Fruit fly (Drosophila melanogaster) whole organism, prepupa: Measurements from ENCODE around the gene CG10561.

Experiments used
- Blimp-1 ChIP-seq: fragments of 200-800 bp; sonication (Bioruptor generic); optimal IDR thresholded peaks from 3 replicates; lab custom pipeline; 2017; ENCODE audit warnings: missing biosample characterization, missing genetic modification characterization, mild to moderate bottlenecking, moderate library complexity, missing genetic modification reagents
- CG10631 ChIP-seq: fragments of 200-800 bp; sonication (Bioruptor generic); optimal IDR thresholded peaks from 2 replicates; lab custom pipeline; 2016; ENCODE audit warnings: missing biosample characterization, missing genetic modification characterization
- CG10669 ChIP-seq: fragments of 200-800 bp; sonication (Bioruptor generic); optimal IDR thresholded peaks from 3 replicates; lab custom pipeline; 2018; ENCODE audit warnings: missing biosample characterization, mild to moderate bottlenecking, missing genetic modification characterization, moderate library complexity
- CG11294 ChIP-seq: fragments of 200-800 bp; sonication (Bioruptor generic); IDR thresholded peaks from 2 replicates; pipeline ENCODE4 v1.3.6; 2022; ENCODE audit warnings: missing biosample characterization, missing genetic modification characterization
- CG11902 ChIP-seq: fragments of 200-800 bp; sonication (Bioruptor generic); optimal IDR thresholded peaks from 3 replicates; lab custom pipeline; 2016; ENCODE audit warnings: missing biosample characterization, missing genetic modification characterization
- CG15336 ChIP-seq: fragments of 200-800 bp; sonication (Bioruptor generic); IDR thresholded peaks from 2 replicates; pipeline ENCODE4 v1.3.6; 2022; ENCODE audit warnings: missing biosample characterization, missing genetic modification characterization
- CG1621 ChIP-seq: fragments of 200-800 bp; sonication (Bioruptor generic); optimal IDR thresholded peaks from 3 replicates; lab custom pipeline; 2018; ENCODE audit warnings: missing biosample characterization, mild to moderate bottlenecking, missing genetic modification characterization
- CG16779 ChIP-seq: fragments of 200-800 bp; sonication (Bioruptor generic); optimal IDR thresholded peaks from 3 replicates; lab custom pipeline; 2017; ENCODE audit warnings: missing biosample characterization, mild to moderate bottlenecking, missing genetic modification characterization
- CG31627 ChIP-seq: fragments of 200-800 bp; sonication (Bioruptor generic); optimal IDR thresholded peaks from 3 replicates; lab custom pipeline; 2016; ENCODE audit warnings: missing biosample characterization, missing genetic modification characterization
- CG32006 ChIP-seq: fragments of 200-800 bp; sonication (Bioruptor generic); optimal IDR thresholded peaks from 3 replicates; lab custom pipeline; 2017; ENCODE audit warnings: missing biosample characterization, mild to moderate bottlenecking, missing genetic modification characterization
- CG34406 ChIP-seq: fragments of 200-800 bp; sonication (Bioruptor generic); optimal IDR thresholded peaks from 3 replicates; lab custom pipeline; 2016; ENCODE audit warnings: missing biosample characterization, missing genetic modification characterization
- CG4318 ChIP-seq: fragments of 200-800 bp; sonication (Bioruptor generic); optimal IDR thresholded peaks from 3 replicates; lab custom pipeline; 2017; ENCODE audit warnings: missing biosample characterization, mild to moderate bottlenecking, missing genetic modification characterization
- CG6276 ChIP-seq: fragments of 200-800 bp; sonication (Bioruptor generic); optimal IDR thresholded peaks from 2 replicates; lab custom pipeline; 2017; ENCODE audit warnings: missing biosample characterization, mild to moderate bottlenecking, missing genetic modification characterization
- CG6792 ChIP-seq: fragments of 200-800 bp; sonication (Bioruptor generic); optimal IDR thresholded peaks from 3 replicates; lab custom pipeline; 2016; ENCODE audit warnings: missing biosample characterization, missing genetic modification characterization
- CG6808 ChIP-seq: fragments of 200-800 bp; sonication (Bioruptor generic); optimal IDR thresholded peaks from 3 replicates; lab custom pipeline; 2017; ENCODE audit warnings: missing biosample characterization, missing genetic modification characterization, mild to moderate bottlenecking, moderate library complexity, missing genetic modification reagents
- CG6854 ChIP-seq: fragments of 200-800 bp; sonication (Bioruptor generic); optimal IDR thresholded peaks from 2 replicates; lab custom pipeline; 2017; ENCODE audit warnings: missing biosample characterization, mild to moderate bottlenecking, missing genetic modification characterization
- CG8319 ChIP-seq: fragments of 200-800 bp; sonication (Bioruptor generic); optimal IDR thresholded peaks from 3 replicates; lab custom pipeline; 2016; ENCODE audit warnings: missing biosample characterization, missing genetic modification characterization
- Eip75B ChIP-seq: fragments of 200-800 bp; sonication (Bioruptor generic); optimal IDR thresholded peaks from 3 replicates; lab custom pipeline; 2016; ENCODE audit warnings: missing biosample characterization, missing genetic modification characterization
- Eip78C ChIP-seq: fragments of 200-800 bp; sonication (Bioruptor generic); peaks from one replicate; lab custom pipeline; 2016; ENCODE audit warnings: missing biosample characterization, missing genetic modification characterization
- Eip93F ChIP-seq: fragments of 200-800 bp; sonication (Bioruptor generic); optimal IDR thresholded peaks from 2 replicates; lab custom pipeline; 2016; ENCODE audit warnings: missing biosample characterization, mild to moderate bottlenecking, missing genetic modification characterization
- Ets21C ChIP-seq: fragments of 200-800 bp; sonication (Bioruptor generic); optimal IDR thresholded peaks from 3 replicates; lab custom pipeline; 2016; ENCODE audit warnings: missing biosample characterization, missing genetic modification characterization
- Ets96B ChIP-seq: fragments of 200-800 bp; optimal IDR thresholded peaks from 2 replicates; lab custom pipeline; 2019; ENCODE audit warnings: missing biosample characterization, mild to moderate bottlenecking, missing genetic modification characterization, moderate library complexity
- Hr38 ChIP-seq: sonication (Bioruptor generic); optimal IDR thresholded peaks from 2 replicates; lab custom pipeline; 2016; ENCODE audit warnings: missing biosample characterization, missing genetic modification characterization
- Hr39 ChIP-seq: fragments of 200-800 bp; sonication (Bioruptor generic); optimal IDR thresholded peaks from 2 replicates; lab custom pipeline; 2016; ENCODE audit warnings: missing biosample characterization, missing genetic modification characterization
- Hr4 ChIP-seq: fragments of 200-800 bp; sonication (Bioruptor generic); optimal IDR thresholded peaks from 3 replicates; lab custom pipeline; 2016; ENCODE audit warnings: missing biosample characterization, missing genetic modification characterization
- Lpt ChIP-seq: fragments of 200-800 bp; sonication (Bioruptor generic); optimal IDR thresholded peaks from 3 replicates; lab custom pipeline; 2016; ENCODE audit warnings: missing biosample characterization, missing genetic modification characterization
- OdsH ChIP-seq: fragments of 200-800 bp; sonication (Bioruptor generic); optimal IDR thresholded peaks from 3 replicates; lab custom pipeline; 2016; ENCODE audit warnings: missing biosample characterization, missing genetic modification characterization
- Smox ChIP-seq: fragments of 200-800 bp; sonication (Bioruptor generic); optimal IDR thresholded peaks from 3 replicates; lab custom pipeline; 2016; ENCODE audit warnings: missing biosample characterization, missing genetic modification characterization
- Sox14 ChIP-seq: fragments of 200-800 bp; sonication (Bioruptor generic); optimal IDR thresholded peaks from 3 replicates; lab custom pipeline; 2016; ENCODE audit warnings: missing biosample characterization, missing genetic modification characterization
- Sox15 ChIP-seq: fragments of 200-800 bp; sonication (Bioruptor generic); optimal IDR thresholded peaks from 3 replicates; lab custom pipeline; 2016; ENCODE audit warnings: missing biosample characterization, missing genetic modification characterization
- achi ChIP-seq: fragments of 200-800 bp; sonication (Bioruptor generic); optimal IDR thresholded peaks from 3 replicates; lab custom pipeline; 2016; ENCODE audit warnings: missing biosample characterization, missing genetic modification characterization
- acj6 ChIP-seq: fragments of 200-800 bp; sonication (Bioruptor generic); optimal IDR thresholded peaks from 3 replicates; lab custom pipeline; 2016; ENCODE audit warnings: missing biosample characterization, missing genetic modification characterization
- cyc ChIP-seq: fragments of 200-800 bp; sonication (Bioruptor generic); optimal IDR thresholded peaks from 3 replicates; lab custom pipeline; 2016; ENCODE audit warnings: missing biosample characterization, missing genetic modification characterization
- dac ChIP-seq: fragments of 200-800 bp; sonication (Bioruptor generic); optimal IDR thresholded peaks from 2 replicates; lab custom pipeline; 2017; ENCODE audit warnings: missing biosample characterization, mild to moderate bottlenecking, missing genetic modification characterization
- dsx ChIP-seq: fragments of 200-800 bp; optimal IDR thresholded peaks from 3 replicates; lab custom pipeline; 2019; ENCODE audit warnings: missing biosample characterization, mild to moderate bottlenecking, missing genetic modification characterization, moderate library complexity; ENCODE audit not compliant: poor library complexity, severe bottlenecking
- eg ChIP-seq: fragments of 200-800 bp; sonication (Bioruptor generic); IDR thresholded peaks from 3 replicates; pipeline ENCODE4 v1.3.6; 2022; ENCODE audit warnings: missing biosample characterization, missing genetic modification characterization
- esn ChIP-seq: fragments of 200-800 bp; sonication (Bioruptor generic); optimal IDR thresholded peaks from 2 replicates; lab custom pipeline; 2016; ENCODE audit warnings: missing biosample characterization, mild to moderate bottlenecking, missing genetic modification characterization, moderate library complexity
- fd59A ChIP-seq: fragments of 200-800 bp; sonication (Bioruptor generic); optimal IDR thresholded peaks from 2 replicates; lab custom pipeline; 2017; ENCODE audit warnings: missing biosample characterization, mild to moderate bottlenecking, missing genetic modification characterization, missing genetic modification reagents
- fkh ChIP-seq: fragments of 200-800 bp; sonication (Bioruptor generic); optimal IDR thresholded peaks from 3 replicates; lab custom pipeline; 2017; ENCODE audit warnings: missing biosample characterization, mild to moderate bottlenecking, missing genetic modification characterization, moderate library complexity
- lz ChIP-seq: fragments of 200-800 bp; sonication (Bioruptor generic); optimal IDR thresholded peaks from 3 replicates; lab custom pipeline; 2016; ENCODE audit warnings: missing biosample characterization, missing genetic modification characterization
- pdm3 ChIP-seq: fragments of 200-800 bp; sonication (Bioruptor generic); optimal IDR thresholded peaks from 3 replicates; lab custom pipeline; 2016; ENCODE audit warnings: missing biosample characterization, missing genetic modification characterization
- salr ChIP-seq, 2 experiments: fragments of 200-800 bp; sonication (Bioruptor generic); optimal IDR thresholded peaks; 3 replicates each; lab custom pipeline; 2016 to 2018; ENCODE audit warnings: missing biosample characterization in 2 of 2, missing genetic modification characterization in 2 of 2, mild to moderate bottlenecking in 1 of 2
- ss ChIP-seq, 2 experiments: fragments of 200-800 bp; sonication (Bioruptor generic); optimal IDR thresholded peaks; 2 replicates in 1 of 2; 3 replicates in 1 of 2; lab custom pipeline; 2017 to 2018; ENCODE audit warnings: mild to moderate bottlenecking in 2 of 2, missing biosample characterization in 2 of 2, missing genetic modification characterization in 2 of 2, moderate library complexity in 1 of 2
- svp ChIP-seq: fragments of 200-800 bp; sonication (Bioruptor generic); peaks from one replicate; lab custom pipeline; 2016; ENCODE audit warnings: missing biosample characterization, missing genetic modification characterization
- vri ChIP-seq: fragments of 200-800 bp; sonication (Bioruptor generic); optimal IDR thresholded peaks from 3 replicates; lab custom pipeline; 2016; ENCODE audit warnings: missing biosample characterization, mild to moderate bottlenecking, missing genetic modification characterization

CG10561 gene

DNA sequence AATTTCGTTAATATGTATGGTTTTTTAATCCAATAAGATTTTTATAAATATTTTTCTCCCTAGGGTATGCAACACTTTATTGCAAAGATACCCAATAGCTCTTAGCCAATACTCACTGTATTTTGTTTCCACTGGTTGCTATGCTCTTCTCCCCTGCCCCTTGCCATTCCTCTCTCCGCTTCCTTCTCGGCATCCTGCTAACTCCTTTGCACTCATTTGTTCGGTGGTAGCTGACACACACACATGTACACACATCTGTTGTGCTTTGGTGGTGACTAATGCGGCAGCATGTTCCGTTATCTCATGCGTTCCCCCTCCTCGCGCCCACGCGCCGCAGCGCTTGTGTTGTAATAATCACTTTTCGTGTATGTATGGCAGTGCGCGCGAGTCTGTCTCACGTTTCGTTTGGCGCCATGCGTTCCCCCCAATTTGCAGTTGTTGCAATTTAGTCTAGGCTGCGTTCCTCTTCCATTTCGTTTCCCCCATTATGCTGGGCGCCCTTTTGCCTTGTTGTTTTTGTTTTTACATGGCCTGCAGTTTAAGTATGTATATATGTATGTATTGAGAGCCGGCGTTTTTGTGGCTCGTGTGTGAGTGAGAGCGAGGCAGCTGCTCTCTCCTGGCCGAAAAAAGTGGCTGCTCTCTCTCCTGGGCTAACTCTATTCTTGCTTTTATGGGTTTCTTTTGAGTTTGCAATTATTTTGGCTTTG, 20.8 kb downstream of the CG10561 start, which contains the start of gene Polr1D (continued):
- TF ChIP-seq CG10631 (peak; percentile 55), Hr4 (peak; percentile 35), CG34406 (GFP tag; lab: Kevin White, UChicago) (peak; percentile 39), CG6854 (GFP tag; lab: Kevin White, UChicago) (peak; percentile 47), dac (no peak), Hr39 (no peak), Sox15 (peak; percentile 9), CG6808 (GFP tag; lab: Kevin White, UChicago) (peak; percentile 26), CG6792 (peak; percentile 14), vri (GFP tag; lab: Kevin White, UChicago) (peak; percentile 95), Sox14 (peak; percentile 10), Ets96B (tag; lab: Kevin White, UChicago) (peak; percentile 54), Ets21C (GFP tag; lab: Kevin White, UChicago) (no peak), cyc (GFP tag; lab: Kevin White, UChicago) (peak; percentile 33), CG8319 (GFP tag; lab: Kevin White, UChicago) (no peak)

DNA sequence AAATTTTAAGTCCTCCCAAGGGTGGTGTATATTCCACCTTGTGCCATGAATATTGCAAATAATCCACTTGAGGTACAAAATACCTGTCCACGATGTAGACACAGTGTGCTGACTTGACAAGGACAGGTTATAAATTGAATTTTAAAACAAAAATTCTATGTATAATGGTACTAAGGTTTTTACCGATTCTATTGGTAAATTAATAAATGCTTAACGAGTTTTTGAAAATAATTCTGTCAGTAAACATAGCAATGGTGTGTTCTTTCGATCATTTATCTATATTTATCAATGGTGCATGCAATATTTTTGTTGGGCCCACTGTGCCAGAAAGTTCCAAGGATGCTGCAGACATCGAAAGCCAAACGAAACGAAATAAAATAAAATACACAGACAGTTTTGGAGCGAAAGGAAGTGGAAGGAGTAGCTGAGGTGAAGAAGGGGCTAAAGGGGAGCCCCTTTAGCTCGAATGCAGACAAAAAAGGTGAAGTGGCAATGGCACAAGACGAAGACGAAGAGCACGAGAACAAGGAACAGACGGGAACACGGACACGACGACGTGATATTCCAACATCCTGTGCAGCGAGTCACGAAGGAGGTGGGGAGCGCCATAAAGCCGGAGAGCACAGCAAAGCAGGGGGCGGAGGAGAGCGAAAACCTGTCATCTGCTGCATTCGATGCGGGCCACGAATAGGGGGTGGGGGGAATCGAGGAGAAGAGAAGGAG, 21.9 kb downstream of the CG10561 start:
- TF ChIP-seq Lpt (peak; percentile 27), CG6792 (peak; percentile 75), achi (peak; percentile 86), CG8319 (GFP tag; lab: Kevin White, UChicago) (peak; percentile 55), fd59A (peak; percentile 74), Ets96B (tag; lab: Kevin White, UChicago) (peak; percentile 94), pdm3 (GFP tag; lab: Kevin White, UChicago) (peak; percentile 85), Ets21C (GFP tag; lab: Kevin White, UChicago) (peak; percentile 80), CG6808 (GFP tag; lab: Kevin White, UChicago) (peak; percentile 81), CG6276 (GFP tag; lab: Kevin White, UChicago) (no peak), CG1621 (peak; percentile 80), lz (peak; percentile 87), svp (GFP tag; lab: Kevin White, UChicago) (peak; percentile 92), CG32006 (GFP tag; lab: Kevin White, UChicago) (peak; percentile 54), CG10631 (peak; percentile 85), Smox (GFP tag; lab: Kevin White, UChicago) (peak; percentile 88), Eip93F (GFP tag; lab: Kevin White, UChicago) (peak; percentile 50), ss (GFP tag; optimal IDR thresholded peaks at IDR 0.05; lab: Kevin White, UChicago) (peak; percentile 32 to 57), esn (peak; percentile 91), CG31627 (GFP tag; lab: Kevin White, UChicago) (peak; percentile 88), Eip78C (GFP tag; lab: Kevin White, UChicago) (peak; percentile 96), CG11294 (GFP tag; lab: Robert Waterston, UW) (no peak), fkh (no peak), Sox15 (peak; percentile 65), Hr39 (peak; percentile 83), Hr38 (no peak), OdsH (peak; percentile 83), Eip75B (GFP tag; lab: Kevin White, UChicago) (peak; percentile 81), vri (GFP tag; lab: Kevin White, UChicago) (peak; percentile 81), salr (GFP tag; optimal IDR thresholded peaks at IDR 0.05; lab: Kevin White, UChicago) (peak; percentile 62 to 84), Blimp-1 (no peak), CG4318 (GFP tag; lab: Kevin White, UChicago) (peak; percentile 46), CG15336 (GFP tag; lab: Robert Waterston, UW) (no peak), Sox14 (peak; percentile 85), CG11902 (GFP tag; lab: Kevin White, UChicago) (peak; percentile 69), CG10669 (GFP tag; lab: Kevin White, UChicago) (peak; percentile 87), dsx (GFP tag; lab: Kevin White, UChicago) (peak; percentile 76), acj6 (GFP tag; lab: Kevin White, UChicago) (peak; percentile 82), eg (no peak), CG16779 (tag; lab: Kevin White, UChicago) (peak; percentile 71), CG6854 (GFP tag; lab: Kevin White, UChicago) (no peak), CG34406 (GFP tag; lab: Kevin White, UChicago) (peak; percentile 83)
